Worm (Caenorhabditis elegans): Measurements from ENCODE around the gene vps-22.

- TF ChIP-seq W03F9.2 (tag; optimal IDR thresholded peaks at IDR 0.05): no peak
- no peak for TF ChIP-seq him-1 (tag; optimal IDR thresholded peaks at IDR 0.05)
- TF ChIP-seq dao-5 (tag; optimal IDR thresholded peaks at IDR 0.05): no peak
Measured at ce11 chrIII:4960204-4960603, 2.1 kb downstream of the vps-22 start, which contains the start of gene C27F2.4.

All from whole organism, L4/young adult.